Worm (Caenorhabditis elegans) whole organism, L4 larva: ENCODE results near the gene R02F2.8.
A peak's percentile ranks its signal among the peaks of the same experiment; 100 is the strongest.

Experiments
- D1046.2 ChIP-seq: fragments of 200-800 bp; sonication (Bioruptor generic); IDR thresholded peaks from 2 replicates; pipeline ENCODE4 v1.3.6; 2022; ENCODE audit warnings: missing genetic modification characterization, missing compliant biosample characterization
- F26F4.8 ChIP-seq: fragments of 200-800 bp; sonication (Bioruptor generic); conservative IDR thresholded peaks from 2 replicates; pipeline ENCODE4 v1.3.6; 2022; ENCODE audit warnings: missing genetic modification characterization, missing compliant biosample characterization
- F49E8.2 ChIP-seq: sonication (generic microtip); optimal IDR thresholded peaks from 2 replicates; lab custom pipeline; 2016; ENCODE audit warnings: missing compliant biosample characterization, mild to moderate bottlenecking, missing genetic modification characterization, borderline replicate concordance
- R02D3.7 ChIP-seq: fragments of 150-350 bp; sonication (generic microtip); optimal IDR thresholded peaks from 3 replicates; lab custom pipeline; 2014; ENCODE audit warnings: missing biosample characterization, missing genetic modification characterization
- aha-1 ChIP-seq: fragments of 150-350 bp; peaks from one replicate; lab custom pipeline; 2014; ENCODE audit warnings: missing biosample characterization, missing genetic modification characterization
- aly-2 ChIP-seq: sonication (generic microtip); optimal IDR thresholded peaks from 2 replicates; lab custom pipeline; 2018; ENCODE audit warnings: missing biosample characterization, missing genetic modification characterization
- ceh-20 ChIP-seq: fragments of 200-800 bp; sonication (Bioruptor generic); IDR thresholded peaks from 2 replicates; pipeline ENCODE4 v1.3.6; 2022; ENCODE audit warnings: missing genetic modification reagents, missing genetic modification characterization, missing compliant biosample characterization
- ceh-44 ChIP-seq: fragments of 200-800 bp; sonication (Bioruptor generic); IDR thresholded peaks from 2 replicates; pipeline ENCODE4 v1.3.6; 2022; ENCODE audit warnings: missing genetic modification reagents, missing genetic modification characterization, missing compliant biosample characterization
- cey-2 ChIP-seq: sonication (generic microtip); optimal IDR thresholded peaks from 3 replicates; lab custom pipeline; 2017; ENCODE audit warnings: missing genetic modification characterization, mild to moderate bottlenecking, missing compliant biosample characterization, antibody characterized with exemption, borderline replicate concordance; ENCODE audit not compliant: insufficient read depth
- daf-8 ChIP-seq: fragments of 200-800 bp; sonication (Bioruptor generic); IDR thresholded peaks from 2 replicates; pipeline ENCODE4 v1.3.6; 2022; ENCODE audit warnings: missing genetic modification characterization, missing compliant biosample characterization
- dpl-1 ChIP-seq: fragments of 150-350 bp; optimal IDR thresholded peaks from 2 replicates; lab custom pipeline; 2014; ENCODE audit warnings: missing biosample characterization, missing genetic modification reagents, missing genetic modification characterization
- fkh-10 ChIP-seq: fragments of 150-350 bp; optimal IDR thresholded peaks from 2 replicates; lab custom pipeline; 2014; ENCODE audit warnings: missing biosample characterization, missing genetic modification reagents, missing genetic modification characterization
- hmg-1.1 ChIP-seq: fragments of 200-800 bp; sonication (Bioruptor generic); IDR thresholded peaks from 2 replicates; pipeline ENCODE4 v1.3.6; 2022; ENCODE audit warnings: missing genetic modification reagents, missing genetic modification characterization, missing compliant biosample characterization
- lin-38 ChIP-seq: fragments of 200-800 bp; sonication (Bioruptor generic); IDR thresholded peaks from 2 replicates; pipeline ENCODE4 v1.3.6; 2022; ENCODE audit warnings: missing genetic modification reagents, missing genetic modification characterization, missing compliant biosample characterization
- lin-39 ChIP-seq: fragments of 150-350 bp; optimal IDR thresholded peaks from 2 replicates; lab custom pipeline; 2014; ENCODE audit warnings: missing biosample characterization, missing genetic modification reagents, missing genetic modification characterization
- lsy-2 ChIP-seq, 2 experiments: fragments of 150-350 bp in 1 of 2; sonication (generic microtip) in 1 of 2; optimal IDR thresholded peaks; 2 replicates each; lab custom pipeline; 2014 to 2017; ENCODE audit warnings: missing biosample characterization in 2 of 2, missing genetic modification characterization in 2 of 2
- mdt-29 ChIP-seq: fragments of 200-800 bp; sonication (Bioruptor generic); IDR thresholded peaks from 2 replicates; pipeline ENCODE4 v1.3.6; 2022; ENCODE audit warnings: missing genetic modification reagents, missing genetic modification characterization, missing compliant biosample characterization
- mxl-2 ChIP-seq: fragments of 200-800 bp; sonication (Bioruptor generic); conservative IDR thresholded peaks from 2 replicates; pipeline ENCODE4 v1.3.6; 2022; ENCODE audit warnings: missing genetic modification reagents, missing genetic modification characterization, missing compliant biosample characterization
- nhr-42 ChIP-seq: fragments of 200-800 bp; sonication (Bioruptor generic); IDR thresholded peaks from 2 replicates; pipeline ENCODE4 v1.3.6; 2022; ENCODE audit warnings: missing genetic modification characterization, missing compliant biosample characterization
- nhr-6 ChIP-seq: fragments of 150-350 bp; optimal IDR thresholded peaks from 2 replicates; lab custom pipeline; 2014; ENCODE audit warnings: missing biosample characterization, missing genetic modification characterization
- nhr-76 ChIP-seq: fragments of 150-350 bp; optimal IDR thresholded peaks from 2 replicates; lab custom pipeline; 2014; ENCODE audit warnings: missing biosample characterization, missing genetic modification characterization
- sdz-12 ChIP-seq: fragments of 200-800 bp; sonication (Bioruptor generic); optimal IDR thresholded peaks from 2 replicates; lab custom pipeline; 2018; ENCODE audit warnings: mild to moderate bottlenecking, missing genetic modification characterization, missing compliant biosample characterization
- spr-1 ChIP-seq: sonication (generic microtip); optimal IDR thresholded peaks from 2 replicates; lab custom pipeline; 2016; ENCODE audit warnings: mild to moderate bottlenecking, missing genetic modification characterization, missing compliant biosample characterization
- zag-1 ChIP-seq: fragments of 150-350 bp; optimal IDR thresholded peaks from 2 replicates; lab custom pipeline; 2014; ENCODE audit warnings: missing biosample characterization, missing genetic modification characterization

The R02F2.8 gene

DNA sequence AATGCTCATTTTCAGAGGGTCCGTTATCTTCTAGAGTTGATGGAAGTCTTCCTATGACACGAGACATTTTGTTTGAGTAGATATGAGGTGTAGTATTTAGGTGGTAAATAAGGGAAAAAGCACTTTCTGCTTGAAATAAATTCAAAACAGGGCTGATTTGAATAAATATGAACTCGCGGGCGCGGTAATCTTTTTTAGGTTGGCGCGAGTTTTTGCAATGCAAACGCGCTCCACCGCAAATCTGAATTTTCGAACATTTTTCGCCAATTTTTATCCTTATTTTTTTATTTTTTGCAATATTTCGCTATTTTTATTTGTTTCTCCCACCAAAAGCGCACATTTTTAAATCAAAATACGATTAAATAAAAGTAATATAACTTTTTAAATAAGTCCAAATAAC is 46.9 kb downstream of the R02F2.8 start, which contains the start of gene skpt-1 (continued):
- TF ChIP-seq ceh-44 (GFP tag; lab: Robert Waterston, UW) (no peak), lin-39 (tag; lab: Kevin White, UChicago) (no peak), D1046.2 (no peak), daf-8 (no peak), aly-2 (tag; lab: Kevin White, UChicago) (no peak), nhr-6 (tag; lab: Kevin White, UChicago) (no peak), aha-1 (tag; lab: Kevin White, UChicago) (peak; percentile 78), ceh-20 (no peak), sdz-12 (GFP tag; lab: Kevin White, UChicago) (no peak), cey-2 (tag; lab: Kevin White, UChicago) (no peak), hmg-1.1 (GFP tag; lab: Robert Waterston, UW) (no peak), nhr-42 (no peak), R02D3.7 (tag; lab: Kevin White, UChicago) (no peak), zag-1 (tag; lab: Kevin White, UChicago) (no peak), dpl-1 (peak; percentile 84), spr-1 (tag; lab: Kevin White, UChicago) (no peak), mxl-2 (no peak), mdt-29 (no peak), lsy-2 (tag; optimal IDR thresholded peaks at IDR 0.05; lab: Kevin White, UChicago) (peak in 1 of 2 experiments; percentile 74), fkh-10 (GFP tag; lab: Kevin White, UChicago) (no peak), nhr-76 (tag; lab: Kevin White, UChicago) (no peak), F26F4.8 (GFP tag; lab: Robert Waterston, UW) (no peak), lin-38 (GFP tag; lab: Robert Waterston, UW) (peak; percentile 98), F49E8.2 (peak; percentile 48)
